Worm (Caenorhabditis elegans) whole organism, L3 larva: Measurements from ENCODE around the gene B0222.11.
A peak's percentile ranks its signal among the peaks of the same experiment; 100 is the strongest.

ENCODE experiments used
- R02D3.7 ChIP-seq: fragments of 150-350 bp; optimal IDR thresholded peaks from 2 replicates; lab custom pipeline; 2014; ENCODE audit warnings: missing biosample characterization, missing genetic modification characterization
- ZK546.5 ChIP-seq: sonication (generic microtip); optimal IDR thresholded peaks from 2 replicates; lab custom pipeline; 2017; ENCODE audit warnings: missing biosample characterization, missing genetic modification characterization
- ama-1 ChIP-seq: fragments of 150-350 bp; optimal IDR thresholded peaks from 2 replicates; lab custom pipeline; 2018
- ceh-28 ChIP-seq: fragments of 150-350 bp; optimal IDR thresholded peaks from 2 replicates; lab custom pipeline; 2014; ENCODE audit warnings: missing biosample characterization, missing genetic modification reagents, missing genetic modification characterization
- ceh-82 ChIP-seq: fragments of 150-350 bp; optimal IDR thresholded peaks from 2 replicates; lab custom pipeline; 2014; ENCODE audit warnings: missing biosample characterization, missing genetic modification characterization
- ceh-9 ChIP-seq: sonication (generic microtip); optimal IDR thresholded peaks from 2 replicates; lab custom pipeline; 2018; ENCODE audit warnings: missing biosample characterization, missing genetic modification characterization
- daf-12 ChIP-seq: fragments of 150-350 bp; optimal IDR thresholded peaks from 2 replicates; lab custom pipeline; 2014; ENCODE audit warnings: missing biosample characterization, missing genetic modification reagents, missing genetic modification characterization
- egl-27 ChIP-seq: sonication (generic microtip); optimal IDR thresholded peaks from 4 replicates; lab custom pipeline; 2017; ENCODE audit warnings: missing biosample characterization, missing genetic modification reagents, missing genetic modification characterization
- egl-5 ChIP-seq: fragments of 150-350 bp; optimal IDR thresholded peaks from 2 replicates; lab custom pipeline; 2017; ENCODE audit warnings: missing biosample characterization, missing genetic modification reagents, missing genetic modification characterization, inconsistent platforms
- elt-1 ChIP-seq: fragments of 150-350 bp; optimal IDR thresholded peaks from 2 replicates; lab custom pipeline; 2014; ENCODE audit warnings: missing biosample characterization, missing genetic modification characterization
- elt-2 ChIP-seq: sonication (generic microtip); optimal IDR thresholded peaks from 2 replicates; lab custom pipeline; 2016; ENCODE audit warnings: missing genetic modification reagents, mild to moderate bottlenecking, missing genetic modification characterization, missing compliant biosample characterization
- elt-3 ChIP-seq, 3 experiments: fragments of 150-350 bp in 1 of 3; sonication (generic microtip) in 2 of 3; optimal IDR thresholded peaks; 2 replicates in 2 of 3; 4 replicates in 1 of 3; lab custom pipeline; 2014 to 2017; ENCODE audit warnings: missing biosample characterization in 3 of 3, missing genetic modification characterization in 3 of 3
- eor-1 ChIP-seq, 2 experiments: fragments of 150-350 bp; optimal IDR thresholded peaks; 2 replicates each; lab custom pipeline; 2014 to 2018; ENCODE audit warnings: missing biosample characterization in 2 of 2, missing genetic modification characterization in 2 of 2
- fkh-10 ChIP-seq: sonication (generic microtip); optimal IDR thresholded peaks from 2 replicates; lab custom pipeline; 2017; ENCODE audit warnings: missing biosample characterization, missing genetic modification reagents, missing genetic modification characterization
- fkh-2 ChIP-seq: fragments of 150-350 bp; optimal IDR thresholded peaks from 2 replicates; lab custom pipeline; 2014; ENCODE audit warnings: missing biosample characterization, missing genetic modification reagents, missing genetic modification characterization
- fos-1 ChIP-seq: fragments of 150-350 bp; optimal IDR thresholded peaks from 2 replicates; lab custom pipeline; 2014; ENCODE audit warnings: missing biosample characterization, missing genetic modification characterization
- hmg-11 ChIP-seq: sonication (generic microtip); optimal IDR thresholded peaks from 2 replicates; lab custom pipeline; 2016; ENCODE audit warnings: missing genetic modification characterization, missing compliant biosample characterization
- jun-1 ChIP-seq: fragments of 150-350 bp; optimal IDR thresholded peaks from 2 replicates; lab custom pipeline; 2014; ENCODE audit warnings: missing biosample characterization, missing genetic modification reagents, missing genetic modification characterization
- lin-15B ChIP-seq: fragments of 150-350 bp; optimal IDR thresholded peaks from 2 replicates; lab custom pipeline; 2014; ENCODE audit warnings: missing biosample characterization, missing genetic modification characterization
- lin-39 ChIP-seq: fragments of 150-350 bp; optimal IDR thresholded peaks from 2 replicates; lab custom pipeline; 2018; ENCODE audit warnings: missing biosample characterization, missing genetic modification reagents, missing genetic modification characterization
- lsy-12 ChIP-seq: sonication (generic microtip); optimal IDR thresholded peaks from 2 replicates; lab custom pipeline; 2016; ENCODE audit warnings: mild to moderate bottlenecking, missing genetic modification characterization, missing compliant biosample characterization
- mdl-1 ChIP-seq: fragments of 150-350 bp; optimal IDR thresholded peaks from 2 replicates; lab custom pipeline; 2014; ENCODE audit warnings: missing biosample characterization, missing genetic modification characterization
- mml-1 ChIP-seq: fragments of 150-350 bp; sonication (generic microtip); optimal IDR thresholded peaks from 3 replicates; lab custom pipeline; 2014; ENCODE audit warnings: missing biosample characterization, missing genetic modification characterization
- nfya-1 ChIP-seq: sonication (generic microtip); optimal IDR thresholded peaks from 2 replicates; lab custom pipeline; 2017; ENCODE audit warnings: missing genetic modification characterization, mild to moderate bottlenecking, missing compliant biosample characterization, antibody characterized with exemption, moderate library complexity; ENCODE audit not compliant: insufficient read depth
- nhr-11 ChIP-seq: fragments of 150-350 bp; optimal IDR thresholded peaks from 2 replicates; lab custom pipeline; 2014; ENCODE audit warnings: missing biosample characterization, missing genetic modification characterization
- nhr-12 ChIP-seq: fragments of 150-350 bp; optimal IDR thresholded peaks from 2 replicates; lab custom pipeline; 2014; ENCODE audit warnings: missing biosample characterization, missing genetic modification characterization
- nhr-23 ChIP-seq: fragments of 150-350 bp; optimal IDR thresholded peaks from 2 replicates; lab custom pipeline; 2014; ENCODE audit warnings: missing biosample characterization, missing genetic modification reagents, missing genetic modification characterization
- nhr-237 ChIP-seq: fragments of 150-350 bp; optimal IDR thresholded peaks from 2 replicates; lab custom pipeline; 2014; ENCODE audit warnings: missing biosample characterization, missing genetic modification characterization
- nhr-25 ChIP-seq: sonication (generic microtip); optimal IDR thresholded peaks from 2 replicates; lab custom pipeline; 2017; ENCODE audit warnings: missing biosample characterization, missing genetic modification characterization
- nhr-28 ChIP-seq: fragments of 150-350 bp; optimal IDR thresholded peaks from 2 replicates; lab custom pipeline; 2014; ENCODE audit warnings: missing biosample characterization, missing genetic modification characterization
- nhr-43 ChIP-seq: sonication (generic microtip); optimal IDR thresholded peaks from 2 replicates; lab custom pipeline; 2016; ENCODE audit warnings: mild to moderate bottlenecking, missing genetic modification characterization, missing compliant biosample characterization; ENCODE audit not compliant: poor library complexity, severe bottlenecking
- nhr-67 ChIP-seq: fragments of 150-350 bp; optimal IDR thresholded peaks from 2 replicates; lab custom pipeline; 2014; ENCODE audit warnings: missing biosample characterization, missing genetic modification characterization
- nhr-76 ChIP-seq: fragments of 150-350 bp; sonication (generic microtip); optimal IDR thresholded peaks from 5 replicates; lab custom pipeline; 2014; ENCODE audit warnings: missing biosample characterization, missing genetic modification characterization
- nhr-77 ChIP-seq: fragments of 150-350 bp; optimal IDR thresholded peaks from 2 replicates; lab custom pipeline; 2014; ENCODE audit warnings: missing biosample characterization, missing genetic modification characterization
- pha-4 ChIP-seq: fragments of 150-350 bp; optimal IDR thresholded peaks from 2 replicates; lab custom pipeline; 2014; ENCODE audit warnings: missing biosample characterization, missing genetic modification reagents, missing genetic modification characterization
- pqm-1 ChIP-seq: fragments of 150-350 bp; optimal IDR thresholded peaks from 2 replicates; lab custom pipeline; 2017; ENCODE audit warnings: missing biosample characterization, missing genetic modification characterization, inconsistent platforms
- sea-2 ChIP-seq: fragments of 150-350 bp; sonication (generic microtip); optimal IDR thresholded peaks from 4 replicates; lab custom pipeline; 2014; ENCODE audit warnings: missing biosample characterization, missing genetic modification reagents, missing genetic modification characterization
- skn-1 ChIP-seq: fragments of 150-350 bp; optimal IDR thresholded peaks from 2 replicates; lab custom pipeline; 2014; ENCODE audit warnings: missing biosample characterization, missing genetic modification characterization
- snpc-4 ChIP-seq: fragments of 150-350 bp; optimal IDR thresholded peaks from 2 replicates; lab custom pipeline; 2014; ENCODE audit warnings: missing biosample characterization, missing genetic modification characterization
- tbx-2 ChIP-seq: sonication (generic microtip); optimal IDR thresholded peaks from 2 replicates; lab custom pipeline; 2016; ENCODE audit warnings: mild to moderate bottlenecking, missing genetic modification characterization, missing compliant biosample characterization
- unc-39 ChIP-seq: sonication (generic microtip); optimal IDR thresholded peaks from 4 replicates; lab custom pipeline; 2017; ENCODE audit warnings: missing biosample characterization, missing genetic modification characterization
- zag-1 ChIP-seq: fragments of 150-350 bp; optimal IDR thresholded peaks from 2 replicates; lab custom pipeline; 2014; ENCODE audit warnings: missing biosample characterization, missing genetic modification characterization
- ztf-11 ChIP-seq: fragments of 150-350 bp; optimal IDR thresholded peaks from 2 replicates; lab custom pipeline; 2014; ENCODE audit warnings: missing biosample characterization, missing genetic modification characterization
- ztf-4 ChIP-seq: fragments of 150-350 bp; optimal IDR thresholded peaks from 2 replicates; lab custom pipeline; 2014; ENCODE audit warnings: missing biosample characterization, missing genetic modification characterization

Gene B0222.11

ce11 chrV:9173789-9174188, 5.8 kb upstream of the B0222.11 start, which contains the start of gene pqn-16:
TSS of gene pqn-16 (plus strand) at chrV:9174089.
- TF ChIP-seq ztf-4 (tag; lab: Kevin White, UChicago) (no peak), skn-1 (tag; lab: Kevin White, UChicago) (no peak), mml-1 (tag; lab: Kevin White, UChicago) (no peak), R02D3.7 (tag; lab: Kevin White, UChicago) (no peak), mdl-1 (no peak), sea-2 (GFP tag; lab: Kevin White, UChicago) (no peak), nhr-11 (no peak), lin-39 (tag; lab: Kevin White, UChicago) (no peak), pha-4 (tag; lab: Kevin White, UChicago) (no peak), snpc-4 (tag; lab: Kevin White, UChicago) (no peak), egl-5 (tag; lab: Kevin White, UChicago) (no peak), nhr-25 (tag; lab: Kevin White, UChicago) (no peak), ceh-28 (no peak), fkh-2 (no peak), ceh-9 (no peak), fos-1 (tag; lab: Kevin White, UChicago) (no peak), eor-1 (tag; optimal IDR thresholded peaks at IDR 0.05; lab: Kevin White, UChicago) (no peak), pqm-1 (tag; lab: Kevin White, UChicago) (no peak)
- TF ChIP-seq, all 47 proteins: peak for 0

DNA sequence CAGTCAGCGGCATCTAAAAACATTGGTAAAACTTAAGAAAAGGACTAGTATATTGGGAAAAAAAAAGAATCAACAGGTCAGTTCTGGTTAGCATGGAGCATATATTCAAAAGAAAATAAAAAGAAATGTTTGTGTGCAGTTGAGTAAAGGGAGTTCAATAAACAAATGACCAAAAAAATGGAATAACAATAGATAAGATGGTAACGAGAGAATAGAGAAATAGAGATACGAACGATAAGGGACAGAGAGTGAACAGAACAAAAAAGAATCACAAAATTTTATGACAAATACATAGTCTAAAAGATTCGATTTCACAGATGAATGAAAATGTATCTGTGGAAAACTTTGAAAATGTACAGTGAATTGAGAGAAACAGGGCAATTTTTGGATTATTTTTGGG, 5.0 kb upstream of the B0222.11 start, which contains the start of gene gad-3:
Gene gad-3 (minus strand): TSS at position 17 of the 400 bp plus-strand sequence.
- TF ChIP-seq R02D3.7 (tag; lab: Kevin White, UChicago): no peak
- peak; percentile 63 for TF ChIP-seq elt-2 (tag; lab: Kevin White, UChicago)
- no peak for TF ChIP-seq lsy-12 (tag; lab: Kevin White, UChicago)
- TF ChIP-seq nhr-77: no peak
- TF ChIP-seq fkh-2: no peak
- no peak for TF ChIP-seq unc-39 (tag; lab: Kevin White, UChicago)
- TF ChIP-seq nhr-67: no peak
- TF ChIP-seq lin-15B: no peak
- TF ChIP-seq pqm-1 (tag; lab: Kevin White, UChicago): peak; percentile 52
- peak; percentile 52 for TF ChIP-seq pha-4 (tag; lab: Kevin White, UChicago)
- TF ChIP-seq nhr-43 (tag; lab: Kevin White, UChicago): no peak
- no peak for TF ChIP-seq fkh-10 (GFP tag; lab: Kevin White, UChicago)

ce11 chrV:9166306-9166705, 1.7 kb downstream of the B0222.11 start:
- TF ChIP-seq lin-15B: no peak
- TF ChIP-seq nhr-43 (tag; lab: Kevin White, UChicago): no peak
- no peak for TF ChIP-seq ztf-11
- TF ChIP-seq lsy-12 (tag; lab: Kevin White, UChicago): no peak
- TF ChIP-seq nhr-23: peak; percentile 23
- no peak for TF ChIP-seq ceh-28
- no peak for TF ChIP-seq ZK546.5 (tag; lab: Kevin White, UChicago)
- no peak for TF ChIP-seq nhr-12
- TF ChIP-seq ceh-82 (tag; lab: Kevin White, UChicago): no peak
- TF ChIP-seq fkh-2: no peak
- TF ChIP-seq jun-1: no peak
- TF ChIP-seq nhr-67: no peak
- TF ChIP-seq snpc-4 (tag; lab: Kevin White, UChicago): no peak
- no peak for TF ChIP-seq elt-3 (tag; optimal IDR thresholded peaks at IDR 0.05; lab: Kevin White, UChicago)
- TF ChIP-seq tbx-2 (tag; lab: Kevin White, UChicago): no peak
- TF ChIP-seq eor-1 (tag; optimal IDR thresholded peaks at IDR 0.05; lab: Kevin White, UChicago): no peak
- TF ChIP-seq nhr-25 (tag; lab: Kevin White, UChicago): peak; percentile 76
- no peak for TF ChIP-seq nhr-77
- peak; percentile 73 for TF ChIP-seq elt-1
- no peak for TF ChIP-seq egl-5 (tag; lab: Kevin White, UChicago)
- no peak for TF ChIP-seq elt-2 (tag; lab: Kevin White, UChicago)
- no peak for TF ChIP-seq mdl-1

ce11 chrV:9165073-9165699, 2.8 kb downstream of the B0222.11 start, which contains the start of gene col-10:
TSS of gene col-10 (minus strand) at chrV:9165307.
- TF ChIP-seq snpc-4 (tag; lab: Kevin White, UChicago): no peak
- no peak for TF ChIP-seq fkh-10 (GFP tag; lab: Kevin White, UChicago)
- no peak for TF ChIP-seq nhr-76
- TF ChIP-seq nhr-11: no peak
- TF ChIP-seq fkh-2: no peak
- no peak for TF ChIP-seq mdl-1
- TF ChIP-seq hmg-11 (tag; lab: Kevin White, UChicago): no peak
- no peak for TF ChIP-seq daf-12 (tag; lab: Kevin White, UChicago)
- no peak for TF ChIP-seq ztf-4 (tag; lab: Kevin White, UChicago)
- TF ChIP-seq ama-1 (lab: Kevin White, UChicago): peak; percentile 85
- TF ChIP-seq ceh-82 (tag; lab: Kevin White, UChicago): no peak
- no peak for TF ChIP-seq pqm-1 (tag; lab: Kevin White, UChicago)
- TF ChIP-seq egl-27 (tag; lab: Kevin White, UChicago): peak; percentile 15
- no peak for TF ChIP-seq lin-15B
- no peak for TF ChIP-seq fos-1 (tag; lab: Kevin White, UChicago)
- no peak for TF ChIP-seq nhr-237 (tag; lab: Kevin White, UChicago)
- no peak for TF ChIP-seq nhr-12
- no peak for TF ChIP-seq tbx-2 (tag; lab: Kevin White, UChicago)
- TF ChIP-seq zag-1 (tag; lab: Kevin White, UChicago): no peak
- no peak for TF ChIP-seq nhr-28 (tag; lab: Kevin White, UChicago)
- TF ChIP-seq eor-1 (tag; optimal IDR thresholded peaks at IDR 0.05; lab: Kevin White, UChicago): no peak
- no peak for TF ChIP-seq jun-1
- TF ChIP-seq elt-1: peak; percentile 56
- TF ChIP-seq ZK546.5 (tag; lab: Kevin White, UChicago): no peak
- TF ChIP-seq nfya-1 (tag; lab: Kevin White, UChicago): no peak
- no peak for TF ChIP-seq mml-1 (tag; lab: Kevin White, UChicago)
